Worm (Caenorhabditis elegans): Measurements from ENCODE around the gene ZK822.1.

The ZK822.1 gene

ce11 chrIV:11871083-11871482 is 50.8 kb downstream of the ZK822.1 start:
- TF ChIP-seq crh-2 (tag; optimal IDR thresholded peaks at IDR 0.05) (no peak), nhr-12 (tag; optimal IDR thresholded peaks at IDR 0.05) (no peak), Y55F3AM.14 (GFP tag; optimal IDR thresholded peaks at IDR 0.05) (no peak), peb-1 (tag; optimal IDR thresholded peaks at IDR 0.05) (no peak), mdl-1 (tag; optimal IDR thresholded peaks at IDR 0.05) (no peak), mbf-1 (tag; optimal IDR thresholded peaks at IDR 0.05) (no peak), ceh-16 (tag; optimal IDR thresholded peaks at IDR 0.05) (no peak), ztf-4 (tag; optimal IDR thresholded peaks at IDR 0.05) (no peak), aly-2 (tag; optimal IDR thresholded peaks at IDR 0.05) (no peak), unc-55 (GFP tag; optimal IDR thresholded peaks at IDR 0.05) (peak; percentile 50), nhr-10 (tag; optimal IDR thresholded peaks at IDR 0.05) (no peak), gmeb-1 (tag; optimal IDR thresholded peaks at IDR 0.05) (no peak), lin-13 (GFP tag; optimal IDR thresholded peaks at IDR 0.05) (peak; percentile 11), C34F6.9 (tag; optimal IDR thresholded peaks at IDR 0.05) (peak; percentile 65), alr-1 (tag; optimal IDR thresholded peaks at IDR 0.05) (no peak), nhr-237 (tag; optimal IDR thresholded peaks at IDR 0.05) (no peak), ceh-82 (tag; optimal IDR thresholded peaks at IDR 0.05) (no peak), lin-39 (tag; optimal IDR thresholded peaks at IDR 0.05) (no peak), zag-1 (tag; optimal IDR thresholded peaks at IDR 0.05) (peak; percentile 5), dmd-4 (tag; optimal IDR thresholded peaks at IDR 0.05) (no peak), unc-39 (tag; optimal IDR thresholded peaks at IDR 0.05) (no peak), fos-1 (tag; optimal IDR thresholded peaks at IDR 0.05) (peak; percentile 19), nhr-23 (tag; optimal IDR thresholded peaks at IDR 0.05) (no peak), egl-27 (tag; optimal IDR thresholded peaks at IDR 0.05) (no peak), sma-9 (GFP tag; optimal IDR thresholded peaks at IDR 0.05) (no peak), sma-9 (tag; optimal IDR thresholded peaks at IDR 0.05) (no peak), lin-11 (tag; optimal IDR thresholded peaks at IDR 0.05) (peak; percentile 37), lsy-2 (tag; optimal IDR thresholded peaks at IDR 0.05) (peak in 1 of 2 experiments; percentile 61), nhr-6 (tag; optimal IDR thresholded peaks at IDR 0.05) (no peak), snpc-4 (tag; optimal IDR thresholded peaks at IDR 0.05) (peak; percentile 4), F13H6.1 (tag; optimal IDR thresholded peaks at IDR 0.05) (peak; percentile 8), nhr-129 (tag; optimal IDR thresholded peaks at IDR 0.05) (peak; percentile 16)

DNA sequence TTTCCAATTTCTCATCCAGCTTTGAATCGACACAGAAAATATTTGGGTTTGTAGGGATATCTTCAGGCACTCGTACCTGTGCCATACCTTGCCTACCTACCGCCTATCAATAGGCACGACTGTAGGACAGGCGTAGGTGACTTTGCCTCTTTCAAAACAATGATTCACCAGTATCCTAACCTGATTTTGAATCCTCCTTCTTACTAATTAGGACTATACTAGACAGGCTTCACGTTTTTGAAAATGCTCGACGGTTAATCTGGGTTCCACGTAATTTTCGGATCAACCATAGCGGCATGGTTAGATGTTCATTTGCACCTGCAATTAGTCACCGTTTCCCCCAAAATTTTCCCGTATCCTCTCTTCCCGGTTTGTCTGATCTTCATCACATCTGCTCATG is 53.5 kb downstream of the ZK822.1 start:
- TF ChIP-seq ZK546.5 (tag; optimal IDR thresholded peaks at IDR 0.05) (no peak), nhr-129 (tag; optimal IDR thresholded peaks at IDR 0.05) (no peak), nhr-21 (tag; optimal IDR thresholded peaks at IDR 0.05) (no peak), sem-4 (tag; optimal IDR thresholded peaks at IDR 0.05) (no peak), C34F6.9 (tag; optimal IDR thresholded peaks at IDR 0.05) (no peak)

Measured in whole organism, L2 larva.